Fruit fly (Drosophila melanogaster) whole organism, embryonic: Measurements from ENCODE around the gene CG8034.

ENCODE experiments used
- BtbVII ChIP-seq: fragments of 200-800 bp; sonication (Bioruptor generic); optimal IDR thresholded peaks from 3 replicates; lab custom pipeline; 2017; ENCODE audit warnings: missing biosample characterization, mild to moderate bottlenecking, missing genetic modification characterization
- CG10147 ChIP-seq: fragments of 200-800 bp; sonication (Bioruptor generic); optimal IDR thresholded peaks from 2 replicates; lab custom pipeline; 2019; ENCODE audit warnings: missing biosample characterization, mild to moderate bottlenecking, missing genetic modification characterization, moderate library complexity
- CG10959 ChIP-seq: fragments of 200-800 bp; sonication (Bioruptor generic); IDR thresholded peaks from 2 replicates; pipeline ENCODE4 v1.3.6; 2022; ENCODE audit warnings: missing biosample characterization, missing genetic modification characterization
- CG11504 ChIP-seq: fragments of 200-800 bp; sonication (Bioruptor generic); optimal IDR thresholded peaks from 3 replicates; lab custom pipeline; 2019; ENCODE audit warnings: missing biosample characterization, mild to moderate bottlenecking, missing genetic modification characterization, moderate library complexity
- CG12155 ChIP-seq: fragments of 200-800 bp; sonication (Bioruptor generic); optimal IDR thresholded peaks from 3 replicates; lab custom pipeline; 2016; ENCODE audit warnings: missing biosample characterization, missing genetic modification characterization
- CG13296 ChIP-seq: fragments of 200-800 bp; sonication (Bioruptor generic); optimal IDR thresholded peaks from 3 replicates; lab custom pipeline; 2018; ENCODE audit warnings: missing biosample characterization, mild to moderate bottlenecking, missing genetic modification characterization
- CG13894 ChIP-seq: fragments of 200-800 bp; sonication (Bioruptor generic); optimal IDR thresholded peaks from 3 replicates; lab custom pipeline; 2018; ENCODE audit warnings: missing biosample characterization, mild to moderate bottlenecking, missing genetic modification characterization, moderate library complexity
- CG14014 ChIP-seq: fragments of 200-800 bp; sonication (Bioruptor generic); IDR thresholded peaks from 2 replicates; pipeline ENCODE4 v1.3.6; 2022; ENCODE audit warnings: missing biosample characterization, missing genetic modification characterization
- CG16813 ChIP-seq: fragments of 200-800 bp; sonication (Bioruptor generic); IDR thresholded peaks from 3 replicates; pipeline ENCODE4 v1.3.6; 2022; ENCODE audit warnings: missing biosample characterization, missing genetic modification characterization; ENCODE audit not compliant: partially characterized antibody
- CG17612 ChIP-seq: fragments of 200-800 bp; sonication (Bioruptor generic); IDR thresholded peaks from 2 replicates; pipeline ENCODE4 v1.3.6; 2022; ENCODE audit warnings: missing biosample characterization, missing genetic modification characterization
- CG17829 ChIP-seq: fragments of 200-800 bp; optimal IDR thresholded peaks from 2 replicates; lab custom pipeline; 2019; ENCODE audit warnings: missing biosample characterization, mild to moderate bottlenecking, missing genetic modification characterization, moderate library complexity
- CG1792 ChIP-seq: fragments of 200-800 bp; sonication (Bioruptor generic); optimal IDR thresholded peaks from 2 replicates; lab custom pipeline; 2016; ENCODE audit warnings: missing biosample characterization, missing genetic modification characterization
- CG18599 ChIP-seq: fragments of 200-800 bp; sonication (Bioruptor generic); optimal IDR thresholded peaks from 3 replicates; lab custom pipeline; 2017; ENCODE audit warnings: missing biosample characterization, missing genetic modification characterization, mild to moderate bottlenecking, moderate library complexity, missing genetic modification reagents
- CG2120 ChIP-seq: fragments of 200-800 bp; sonication (Bioruptor generic); optimal IDR thresholded peaks from 3 replicates; lab custom pipeline; 2016; ENCODE audit warnings: missing biosample characterization, missing genetic modification characterization
- CG30431 ChIP-seq: fragments of 200-800 bp; sonication (Bioruptor generic); optimal IDR thresholded peaks from 2 replicates; lab custom pipeline; 2017; ENCODE audit warnings: missing biosample characterization, missing genetic modification characterization
- CG3838 ChIP-seq: fragments of 200-800 bp; sonication (Bioruptor generic); optimal IDR thresholded peaks from 3 replicates; lab custom pipeline; 2016; ENCODE audit warnings: missing biosample characterization, missing genetic modification characterization
- CG3847 ChIP-seq: fragments of 200-800 bp; sonication (Bioruptor generic); IDR thresholded peaks from 2 replicates; pipeline ENCODE4 v1.3.6; 2022; ENCODE audit warnings: missing biosample characterization, missing genetic modification characterization
- CG4424 ChIP-seq: fragments of 200-800 bp; sonication (Bioruptor generic); optimal IDR thresholded peaks from 3 replicates; lab custom pipeline; 2016; ENCODE audit warnings: missing biosample characterization, missing genetic modification characterization
- CG6175 ChIP-seq: fragments of 200-800 bp; sonication (Bioruptor generic); IDR thresholded peaks from 3 replicates; pipeline ENCODE4 v1.3.6; 2022; ENCODE audit warnings: missing biosample characterization, missing genetic modification characterization
- CG7556 ChIP-seq: fragments of 200-800 bp; sonication (Bioruptor generic); optimal IDR thresholded peaks from 2 replicates; lab custom pipeline; 2017; ENCODE audit warnings: missing biosample characterization, mild to moderate bottlenecking, missing genetic modification characterization
- CG8765 ChIP-seq: fragments of 200-800 bp; sonication (Bioruptor generic); IDR thresholded peaks from 2 replicates; pipeline ENCODE4 v1.3.6; 2022; ENCODE audit warnings: missing biosample characterization, missing genetic modification characterization
- CG9797 ChIP-seq: fragments of 200-800 bp; sonication (Bioruptor generic); optimal IDR thresholded peaks from 3 replicates; lab custom pipeline; 2018; ENCODE audit warnings: missing biosample characterization, mild to moderate bottlenecking, missing genetic modification characterization
- CG9817 ChIP-seq: fragments of 200-800 bp; sonication (Bioruptor generic); optimal IDR thresholded peaks from 2 replicates; lab custom pipeline; 2018; ENCODE audit warnings: missing biosample characterization, mild to moderate bottlenecking, missing genetic modification characterization, moderate library complexity
- CG9876 ChIP-seq: fragments of 200-800 bp; sonication (Bioruptor generic); optimal IDR thresholded peaks from 2 replicates; lab custom pipeline; 2016; ENCODE audit warnings: missing biosample characterization, missing genetic modification characterization
- Chrac-16 ChIP-seq: fragments of 200-800 bp; sonication (Bioruptor generic); optimal IDR thresholded peaks from 3 replicates; lab custom pipeline; 2016; ENCODE audit warnings: missing biosample characterization, missing genetic modification characterization
- D19A ChIP-seq: fragments of 200-800 bp; optimal IDR thresholded peaks from 3 replicates; lab custom pipeline; 2019; ENCODE audit warnings: missing biosample characterization, mild to moderate bottlenecking, missing genetic modification characterization, moderate library complexity
- E2f2 ChIP-seq: fragments of 200-800 bp; sonication (Bioruptor generic); IDR thresholded peaks from 2 replicates; pipeline ENCODE4 v1.3.6; 2022; ENCODE audit warnings: missing biosample characterization, missing genetic modification characterization
- Ets65A ChIP-seq: fragments of 200-800 bp; sonication (Bioruptor generic); peaks from one replicate; lab custom pipeline; 2016; ENCODE audit warnings: missing biosample characterization, missing genetic modification characterization
- HLHmδ ChIP-seq: fragments of 200-800 bp; sonication (Bioruptor generic); optimal IDR thresholded peaks from 2 replicates; lab custom pipeline; 2018; ENCODE audit warnings: missing biosample characterization, mild to moderate bottlenecking, missing genetic modification characterization, moderate library complexity
- Jarid2 ChIP-seq: fragments of 200-800 bp; sonication (Bioruptor generic); optimal IDR thresholded peaks from 3 replicates; lab custom pipeline; 2017; ENCODE audit warnings: mild to moderate bottlenecking, missing biosample characterization, missing genetic modification reagents, missing genetic modification characterization
- MBD-R2 ChIP-seq: fragments of 200-800 bp; sonication (Bioruptor generic); IDR thresholded peaks from 2 replicates; pipeline ENCODE4 v1.3.6; 2022; ENCODE audit warnings: missing biosample characterization, missing genetic modification characterization
- Meics ChIP-seq: fragments of 200-800 bp; sonication (Bioruptor generic); optimal IDR thresholded peaks from 2 replicates; lab custom pipeline; 2017; ENCODE audit warnings: missing biosample characterization, mild to moderate bottlenecking, missing genetic modification characterization
- NK7.1 ChIP-seq: fragments of 200-800 bp; sonication (Bioruptor generic); optimal IDR thresholded peaks from 3 replicates; lab custom pipeline; 2016; ENCODE audit warnings: missing biosample characterization, missing genetic modification characterization
- Opbp ChIP-seq: fragments of 200-800 bp; sonication (Bioruptor generic); IDR thresholded peaks from 3 replicates; pipeline ENCODE4 v1.3.6; 2022; ENCODE audit warnings: missing biosample characterization, missing genetic modification characterization; ENCODE audit not compliant: partially characterized antibody
- Xbp1 ChIP-seq: fragments of 200-800 bp; sonication (Bioruptor generic); optimal IDR thresholded peaks from 3 replicates; lab custom pipeline; 2016; ENCODE audit warnings: missing biosample characterization, mild to moderate bottlenecking, missing genetic modification characterization
- corto ChIP-seq: fragments of 200-800 bp; sonication (Bioruptor generic); optimal IDR thresholded peaks from 2 replicates; lab custom pipeline; 2016; ENCODE audit warnings: missing biosample characterization, mild to moderate bottlenecking, missing genetic modification characterization, moderate library complexity
- dm ChIP-seq: fragments of 200-800 bp; sonication (Bioruptor generic); optimal IDR thresholded peaks from 3 replicates; lab custom pipeline; 2016; ENCODE audit warnings: missing biosample characterization, missing genetic modification characterization
- dpn ChIP-seq, 2 experiments: fragments of 200-800 bp; sonication (Bioruptor generic); optimal IDR thresholded peaks; 3 replicates each; lab custom pipeline; 2016; ENCODE audit warnings: missing biosample characterization in 2 of 2, missing genetic modification characterization in 2 of 2
- gfzf ChIP-seq: fragments of 200-800 bp; sonication (Bioruptor generic); optimal IDR thresholded peaks from 2 replicates; lab custom pipeline; 2016; ENCODE audit warnings: missing biosample characterization, mild to moderate bottlenecking, missing genetic modification characterization, moderate library complexity
- lilli ChIP-seq: fragments of 200-800 bp; sonication (Bioruptor generic); optimal IDR thresholded peaks from 3 replicates; lab custom pipeline; 2016; ENCODE audit warnings: missing biosample characterization, missing genetic modification characterization
- lmd ChIP-seq: fragments of 200-800 bp; sonication (Bioruptor generic); IDR thresholded peaks from 2 replicates; pipeline ENCODE4 v1.3.6; 2022; ENCODE audit warnings: missing biosample characterization, missing genetic modification characterization
- onecut ChIP-seq: fragments of 200-800 bp; sonication (Bioruptor generic); IDR thresholded peaks from 2 replicates; pipeline ENCODE4 v1.3.6; 2022; ENCODE audit warnings: missing biosample characterization, missing genetic modification characterization
- phol ChIP-seq: fragments of 200-800 bp; sonication (Bioruptor generic); optimal IDR thresholded peaks from 3 replicates; lab custom pipeline; 2018; ENCODE audit warnings: missing biosample characterization, mild to moderate bottlenecking, missing genetic modification characterization, moderate library complexity
- pum ChIP-seq: fragments of 200-800 bp; sonication (Bioruptor generic); optimal IDR thresholded peaks from 2 replicates; lab custom pipeline; 2016; ENCODE audit warnings: missing biosample characterization, missing genetic modification characterization
- pzg ChIP-seq: fragments of 200-800 bp; sonication (Bioruptor generic); optimal IDR thresholded peaks from 3 replicates; lab custom pipeline; 2018; ENCODE audit warnings: missing biosample characterization, mild to moderate bottlenecking, missing genetic modification characterization, moderate library complexity
- scrt ChIP-seq: fragments of 200-800 bp; sonication (Bioruptor generic); optimal IDR thresholded peaks from 2 replicates; lab custom pipeline; 2018; ENCODE audit warnings: missing biosample characterization, mild to moderate bottlenecking, missing genetic modification characterization, moderate library complexity
- sens ChIP-seq: fragments of 200-800 bp; sonication (Bioruptor generic); peaks from one replicate; lab custom pipeline; 2016; ENCODE audit warnings: missing biosample characterization, missing genetic modification characterization
- tin ChIP-seq: fragments of 200-800 bp; sonication (Bioruptor generic); optimal IDR thresholded peaks from 3 replicates; lab custom pipeline; 2016; ENCODE audit warnings: missing biosample characterization, missing genetic modification characterization
- tio ChIP-seq: fragments of 200-800 bp; sonication (Bioruptor generic); optimal IDR thresholded peaks from 2 replicates; lab custom pipeline; 2017; ENCODE audit warnings: missing biosample characterization, missing genetic modification characterization, inconsistent platforms
- trh ChIP-seq: fragments of 200-800 bp; sonication (Bioruptor generic); optimal IDR thresholded peaks from 2 replicates; lab custom pipeline; 2016; ENCODE audit warnings: missing biosample characterization, missing genetic modification characterization
- vvl ChIP-seq: fragments of 200-800 bp; sonication (Bioruptor generic); IDR thresholded peaks from 2 replicates; pipeline ENCODE4 v1.3.6; 2022; ENCODE audit warnings: missing biosample characterization, missing genetic modification characterization
- zen ChIP-seq: fragments of 200-800 bp; sonication (Bioruptor generic); optimal IDR thresholded peaks from 3 replicates; lab custom pipeline; 2018; ENCODE audit warnings: missing biosample characterization, mild to moderate bottlenecking, missing genetic modification characterization, moderate library complexity

Gene CG8034

DNA sequence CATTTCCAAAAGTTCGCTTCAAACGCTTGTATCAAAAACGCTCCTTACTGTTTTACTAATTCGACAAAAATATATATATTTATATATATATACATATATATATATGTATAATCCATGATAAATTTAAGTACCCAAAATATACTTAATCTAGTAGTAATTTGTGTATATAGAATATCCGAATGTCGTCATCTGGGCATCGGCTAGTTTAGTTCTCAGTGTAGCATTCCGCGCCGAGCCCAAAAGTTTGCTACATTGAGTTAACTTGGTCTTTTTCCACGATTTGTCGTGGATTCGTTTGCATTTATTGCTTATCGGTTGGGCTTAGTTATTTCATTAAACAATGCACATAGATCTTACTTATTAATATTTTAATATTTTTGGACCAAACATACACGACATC, 16.7 kb downstream of the CG8034 start (continued):
- TF ChIP-seq tio (no peak), pzg (GFP tag; lab: Kevin White, UChicago) (no peak), Meics (GFP tag; lab: Kevin White, UChicago) (peak; percentile 56), CG6175 (no peak), zen (tag; lab: Kevin White, UChicago) (no peak), CG30431 (GFP tag; lab: Kevin White, UChicago) (no peak), Jarid2 (GFP tag; lab: Kevin White, UChicago) (no peak), D19A (tag; lab: Kevin White, UChicago) (peak; percentile 30), onecut (GFP tag; lab: Robert Waterston, UW) (no peak), pum (GFP tag; lab: Kevin White, UChicago) (no peak), CG4424 (GFP tag; lab: Kevin White, UChicago) (peak; percentile 1), CG16813 (GFP tag; lab: Robert Waterston, UW) (no peak), CG13296 (GFP tag; lab: Kevin White, UChicago) (no peak), dpn (GFP tag; optimal IDR thresholded peaks at IDR 0.05; lab: Kevin White, UChicago) (peak in 1 of 2 experiments; percentile 28), phol (tag; lab: Kevin White, UChicago) (peak; percentile 31), dm (GFP tag; lab: Kevin White, UChicago) (no peak), vvl (GFP tag; lab: Robert Waterston, UW) (peak; percentile 59), trh (GFP tag; lab: Kevin White, UChicago) (no peak), lilli (GFP tag; lab: Kevin White, UChicago) (no peak), BtbVII (GFP tag; lab: Kevin White, UChicago) (peak; percentile 52), sens (GFP tag; lab: Kevin White, UChicago) (peak; percentile 14), CG2120 (GFP tag; lab: Kevin White, UChicago) (peak; percentile 44), Chrac-16 (GFP tag; lab: Kevin White, UChicago) (no peak), Opbp (GFP tag; lab: Robert Waterston, UW) (no peak), HLHmδ (GFP tag; lab: Kevin White, UChicago) (no peak), CG10147 (no peak), CG14014 (0 out of 2 replicates have a peak, but pooled peaks have one; percentile 22), CG12155 (GFP tag; lab: Kevin White, UChicago) (peak; percentile 9), Xbp1 (GFP tag; lab: Kevin White, UChicago) (peak; percentile 35), lmd (GFP tag; lab: Robert Waterston, UW) (no peak), CG9817 (no peak), scrt (GFP tag; lab: Kevin White, UChicago) (no peak), CG7556 (GFP tag; lab: Kevin White, UChicago) (no peak), NK7.1 (no peak), CG9876 (GFP tag; lab: Kevin White, UChicago) (no peak), CG3847 (GFP tag; lab: Robert Waterston, UW) (no peak), CG17612 (GFP tag; lab: Robert Waterston, UW) (no peak), CG18599 (GFP tag; lab: Kevin White, UChicago) (no peak), Ets65A (GFP tag; lab: Kevin White, UChicago) (peak; percentile 66), CG3838 (GFP tag; lab: Kevin White, UChicago) (no peak), tin (GFP tag; lab: Kevin White, UChicago) (peak; percentile 3), MBD-R2 (GFP tag; lab: Robert Waterston, UW) (no peak), CG13894 (tag; lab: Kevin White, UChicago) (no peak), CG1792 (GFP tag; lab: Kevin White, UChicago) (no peak), gfzf (GFP tag; lab: Kevin White, UChicago) (no peak), CG10959 (GFP tag; lab: Robert Waterston, UW) (no peak), corto (GFP tag; lab: Kevin White, UChicago) (no peak), E2f2 (no peak), CG8765 (no peak), CG11504 (tag; lab: Kevin White, UChicago) (no peak), CG9797 (GFP tag; lab: Kevin White, UChicago) (no peak), CG17829 (tag; lab: Kevin White, UChicago) (peak; percentile 16)
